Worm (Caenorhabditis elegans) whole organism, L1 larva: Measurements from ENCODE around the gene lips-10.
A peak's percentile ranks its signal among the peaks of the same experiment; 100 is the strongest.

Source experiments
- F16B12.6 ChIP-seq: fragments of 150-350 bp; optimal IDR thresholded peaks from 2 replicates; lab custom pipeline; 2014; ENCODE audit warnings: missing biosample characterization, missing genetic modification characterization
- aly-2 ChIP-seq: fragments of 150-350 bp; optimal IDR thresholded peaks from 2 replicates; lab custom pipeline; 2014; ENCODE audit warnings: missing biosample characterization, missing genetic modification characterization
- ceh-63 ChIP-seq: fragments of 200-800 bp; sonication (Bioruptor generic); optimal IDR thresholded peaks from 2 replicates; lab custom pipeline; 2018; ENCODE audit warnings: mild to moderate bottlenecking, missing genetic modification characterization, missing compliant biosample characterization
- elt-3 ChIP-seq, 6 experiments: fragments of 150-350 bp in 1 of 6; sonication (generic microtip); optimal IDR thresholded peaks; 2 replicates each; lab custom pipeline; 2017 to 2018; ENCODE audit warnings: missing biosample characterization in 6 of 6, missing genetic modification characterization in 6 of 6, inconsistent platforms in 1 of 6
- grh-1 ChIP-seq: fragments of 200-800 bp; sonication (Bioruptor generic); IDR thresholded peaks from 2 replicates; pipeline ENCODE4 v1.3.6; 2022; ENCODE audit warnings: missing genetic modification reagents, missing genetic modification characterization, missing compliant biosample characterization
- mep-1 ChIP-seq: fragments of 150-350 bp; optimal IDR thresholded peaks from 2 replicates; lab custom pipeline; 2014; ENCODE audit warnings: missing biosample characterization, missing genetic modification characterization
- nhr-11 ChIP-seq: fragments of 150-350 bp; optimal IDR thresholded peaks from 2 replicates; lab custom pipeline; 2014; ENCODE audit warnings: missing biosample characterization, missing genetic modification characterization
- nhr-237 ChIP-seq: fragments of 150-350 bp; optimal IDR thresholded peaks from 2 replicates; lab custom pipeline; 2014; ENCODE audit warnings: missing biosample characterization, missing genetic modification characterization
- nhr-77 ChIP-seq: fragments of 150-350 bp; optimal IDR thresholded peaks from 2 replicates; lab custom pipeline; 2014; ENCODE audit warnings: missing biosample characterization, missing genetic modification characterization
- unc-130 ChIP-seq: fragments of 150-350 bp; optimal IDR thresholded peaks from 2 replicates; lab custom pipeline; 2017; ENCODE audit warnings: missing biosample characterization, missing genetic modification characterization, inconsistent platforms
- unc-62 ChIP-seq: fragments of 150-350 bp; optimal IDR thresholded peaks from 2 replicates; lab custom pipeline; 2014; ENCODE audit warnings: missing biosample characterization, missing genetic modification reagents, missing genetic modification characterization
- zag-1 ChIP-seq: fragments of 150-350 bp; optimal IDR thresholded peaks from 2 replicates; lab custom pipeline; 2014; ENCODE audit warnings: missing biosample characterization, missing genetic modification characterization
- ztf-11 ChIP-seq, 2 experiments: sonication (generic microtip); optimal IDR thresholded peaks; 2 replicates each; lab custom pipeline; 2016 to 2017; ENCODE audit warnings: missing genetic modification characterization in 2 of 2, missing biosample characterization in 1 of 2, missing compliant biosample characterization in 1 of 2
- ztf-4 ChIP-seq: fragments of 150-350 bp; optimal IDR thresholded peaks from 2 replicates; lab custom pipeline; 2014; ENCODE audit warnings: missing biosample characterization, missing genetic modification characterization

ce11 chrII:8457438-8457837 is 18.5 kb downstream of the lips-10 start, which contains the start of gene zyg-9:
- TF ChIP-seq nhr-237 (tag; lab: Kevin White, UChicago) (no peak), grh-1 (GFP tag; lab: Robert Waterston, UW) (no peak), nhr-11 (tag; lab: Kevin White, UChicago) (no peak), aly-2 (no peak), nhr-77 (tag; lab: Kevin White, UChicago) (no peak), zag-1 (tag; lab: Kevin White, UChicago) (no peak), unc-130 (tag; lab: Kevin White, UChicago) (no peak), ztf-4 (no peak), ztf-11 (tag; optimal IDR thresholded peaks at IDR 0.05; lab: Kevin White, UChicago) (no peak), mep-1 (tag; lab: Kevin White, UChicago) (no peak), elt-3 (tag; optimal IDR thresholded peaks at IDR 0.05; lab: Kevin White, UChicago) (no peak), ceh-63 (GFP tag; lab: Kevin White, UChicago) (no peak), unc-62 (no peak), F16B12.6 (peak; percentile 48)
